Worm (Caenorhabditis elegans): ENCODE measurements around the gene ZK418.13.
A peak's percentile ranks its signal among the peaks of the same experiment; 100 is the strongest.

ZK418.13 gene

DNA sequence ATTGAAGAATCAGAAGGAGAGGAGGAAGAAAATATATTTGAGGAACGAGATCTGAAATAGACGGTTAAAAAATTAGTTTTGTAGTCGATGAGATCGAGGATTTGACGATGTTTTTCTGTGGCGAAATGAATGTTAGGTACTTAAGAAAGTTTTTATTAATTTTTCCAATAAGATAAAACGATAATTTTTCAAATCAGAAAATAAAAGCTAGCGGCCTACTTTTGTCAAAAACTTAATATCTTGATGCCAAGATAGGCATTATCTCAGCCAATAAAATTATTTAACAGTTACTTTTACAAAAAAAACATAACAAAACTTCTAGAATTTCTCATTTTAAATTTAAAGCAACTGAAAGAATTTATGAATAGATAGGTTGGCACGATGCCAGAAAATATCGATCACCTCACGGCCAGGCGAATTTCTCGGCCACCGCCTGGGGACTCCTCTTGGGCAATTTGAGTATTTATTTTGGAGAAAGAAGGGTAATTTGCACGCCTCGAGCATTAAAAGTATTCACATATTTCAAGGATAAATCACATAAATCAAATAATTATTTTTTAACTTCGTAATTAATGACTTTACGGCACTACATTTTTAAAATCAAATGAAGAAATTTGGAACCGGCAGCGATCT, 11.5 kb upstream of the ZK418.13 start, which contains the start of gene fubl-2 (continued):
- TF ChIP-seq F13H6.1 (tag; optimal IDR thresholded peaks at IDR 0.05) (peak; percentile 69), egl-27 (tag; optimal IDR thresholded peaks at IDR 0.05) (peak; percentile 66)

DNA sequence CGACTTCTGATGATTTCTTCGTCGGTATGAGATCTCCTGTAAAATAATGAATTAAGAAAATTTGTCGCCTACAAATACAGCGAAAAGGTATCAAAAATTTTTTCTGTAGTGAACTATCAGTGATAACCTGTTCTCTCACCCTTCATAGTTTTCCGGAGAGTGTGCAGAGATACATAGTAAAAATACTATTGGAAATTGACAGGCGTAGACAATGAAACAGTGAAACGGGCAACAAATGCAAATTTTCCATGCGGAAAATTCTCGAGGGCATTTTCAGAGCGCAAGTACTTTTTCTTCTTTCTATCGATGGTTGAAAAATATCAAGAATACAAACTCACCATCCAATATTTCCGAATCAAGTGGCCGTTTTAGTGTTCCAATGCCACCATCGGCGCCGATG, 10.9 kb upstream of the ZK418.13 start:
- no peak for TF ChIP-seq fos-1 (tag; optimal IDR thresholded peaks at IDR 0.05)
- TF ChIP-seq gmeb-1 (tag; optimal IDR thresholded peaks at IDR 0.05) = peak; percentile 4
- TF ChIP-seq crh-2 (tag; optimal IDR thresholded peaks at IDR 0.05) = no peak

DNA sequence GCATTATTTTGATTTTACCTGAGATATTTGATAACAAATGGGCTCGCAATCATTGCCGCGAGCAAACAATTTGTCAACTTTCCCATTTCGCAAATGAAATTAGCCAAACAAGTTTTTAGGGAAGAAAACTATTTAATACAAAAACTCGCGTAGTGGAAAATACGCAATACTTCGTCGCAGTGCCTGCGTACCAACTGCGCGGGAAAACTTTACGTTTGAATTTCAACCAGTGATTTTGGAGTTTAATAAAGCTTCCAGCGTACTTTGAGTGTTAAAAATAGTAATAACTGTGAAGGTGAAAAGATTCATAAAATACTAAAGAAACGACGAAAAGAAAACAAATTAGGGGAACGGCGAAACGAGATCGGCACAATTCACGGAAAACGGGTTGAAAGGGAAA, 8.6 kb upstream of the ZK418.13 start, which contains the start of gene tofu-7:
Gene tofu-7 (minus strand): TSS at position 111 of the 400 bp plus-strand sequence.
- TF ChIP-seq fos-1 (tag; optimal IDR thresholded peaks at IDR 0.05) (no peak), elt-3 (tag; optimal IDR thresholded peaks at IDR 0.05) (no peak), nhr-129 (tag; optimal IDR thresholded peaks at IDR 0.05) (no peak), lin-39 (tag; optimal IDR thresholded peaks at IDR 0.05) (no peak), ztf-1 (GFP tag; conservative IDR thresholded peaks at IDR 0.05) (no peak), lsy-2 (tag; optimal IDR thresholded peaks at IDR 0.05) (no peak), mdl-1 (tag; optimal IDR thresholded peaks at IDR 0.05) (no peak), elt-1 (tag; optimal IDR thresholded peaks at IDR 0.05) (no peak), nhr-21 (tag; optimal IDR thresholded peaks at IDR 0.05) (no peak), crh-2 (tag; optimal IDR thresholded peaks at IDR 0.05) (no peak), C34F6.9 (tag; optimal IDR thresholded peaks at IDR 0.05) (no peak), alr-1 (tag; optimal IDR thresholded peaks at IDR 0.05) (no peak), ceh-16 (tag; optimal IDR thresholded peaks at IDR 0.05) (no peak), egl-27 (tag; optimal IDR thresholded peaks at IDR 0.05) (no peak), dmd-4 (tag; optimal IDR thresholded peaks at IDR 0.05) (no peak), nhr-10 (tag; optimal IDR thresholded peaks at IDR 0.05) (no peak), unc-55 (GFP tag; optimal IDR thresholded peaks at IDR 0.05) (no peak)

DNA sequence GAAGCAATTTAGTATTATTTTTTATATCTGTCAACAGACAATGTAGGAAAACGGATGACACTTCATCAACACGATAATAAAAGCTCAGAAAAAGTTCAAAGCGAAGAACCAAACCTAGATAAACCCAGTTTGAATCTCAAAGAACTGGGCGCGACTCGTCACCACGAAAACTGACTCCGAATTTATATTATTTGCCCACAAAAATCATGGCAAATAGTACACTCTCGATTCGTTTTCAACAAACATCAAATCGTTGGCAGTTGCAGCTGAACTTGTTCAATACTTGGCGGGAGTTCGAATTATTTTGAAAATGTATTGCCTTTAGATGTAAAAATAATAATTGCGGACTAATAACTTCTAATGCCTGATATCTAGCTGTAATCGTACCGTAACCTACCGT, 6.8 kb upstream of the ZK418.13 start:
- TF ChIP-seq nhr-21 (tag; optimal IDR thresholded peaks at IDR 0.05) (no peak), ceh-82 (tag; optimal IDR thresholded peaks at IDR 0.05) (no peak), unc-62 (GFP tag; optimal IDR thresholded peaks at IDR 0.05) (no peak), peb-1 (tag; optimal IDR thresholded peaks at IDR 0.05) (no peak), sma-9 (GFP tag; optimal IDR thresholded peaks at IDR 0.05) (no peak), sma-9 (tag; optimal IDR thresholded peaks at IDR 0.05) (no peak), nhr-23 (tag; optimal IDR thresholded peaks at IDR 0.05) (no peak), aly-2 (tag; optimal IDR thresholded peaks at IDR 0.05) (no peak), skn-1 (tag; optimal IDR thresholded peaks at IDR 0.05) (no peak), nhr-237 (tag; optimal IDR thresholded peaks at IDR 0.05) (no peak), nhr-11 (tag; optimal IDR thresholded peaks at IDR 0.05) (no peak), nhr-25 (tag; optimal IDR thresholded peaks at IDR 0.05) (no peak), fos-1 (tag; optimal IDR thresholded peaks at IDR 0.05) (no peak), nhr-12 (tag; optimal IDR thresholded peaks at IDR 0.05) (no peak), ceh-16 (tag; optimal IDR thresholded peaks at IDR 0.05) (no peak), sma-3 (GFP tag; optimal IDR thresholded peaks at IDR 0.05) (no peak), ZK546.5 (tag; optimal IDR thresholded peaks at IDR 0.05) (no peak)

DNA sequence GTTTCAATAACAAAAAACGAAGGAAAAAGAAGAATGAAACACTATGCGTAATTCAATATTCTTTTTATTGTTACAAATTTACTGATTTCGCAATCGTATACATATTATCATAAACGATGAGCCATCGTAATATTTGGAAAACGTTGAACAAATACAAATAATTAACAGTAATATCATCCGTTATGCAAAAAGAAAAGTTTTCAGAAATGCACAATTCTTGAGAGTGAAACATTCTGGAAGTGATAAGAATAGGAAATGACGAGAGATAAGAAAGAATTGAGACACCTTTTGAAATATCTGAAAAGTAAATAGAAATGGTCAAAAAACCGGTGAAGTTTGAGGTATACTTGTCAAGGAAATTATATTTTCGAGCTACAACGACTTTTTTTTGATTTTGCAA, 5.2 kb upstream of the ZK418.13 start:
- TF ChIP-seq fos-1 (tag; optimal IDR thresholded peaks at IDR 0.05) (peak; percentile 76), R02D3.7 (tag; optimal IDR thresholded peaks at IDR 0.05) (no peak)

DNA sequence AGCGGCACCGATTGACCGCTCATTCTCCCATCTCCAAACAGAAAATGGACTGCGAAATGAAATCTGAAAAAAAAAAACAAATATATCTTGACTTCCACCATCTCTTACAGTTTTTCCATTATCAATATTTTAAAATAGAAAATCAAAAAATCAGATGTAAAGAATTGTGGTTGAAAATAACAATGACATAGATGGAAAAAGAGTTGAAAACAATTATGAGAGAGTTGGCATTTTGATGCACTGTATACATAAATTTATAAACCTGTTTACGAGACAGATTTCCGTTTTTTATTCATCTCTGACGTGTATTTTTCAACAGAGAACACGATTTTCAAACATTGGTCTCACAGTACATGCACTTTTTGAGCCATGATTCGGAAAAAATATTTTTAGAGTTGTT, 4.4 kb upstream of the ZK418.13 start, which contains the start of gene ZK418.7:
Gene ZK418.7 (minus strand): TSS at position 101 of the 400 bp plus-strand sequence.
- TF ChIP-seq crh-2 (tag; optimal IDR thresholded peaks at IDR 0.05) (no peak), lin-13 (GFP tag; optimal IDR thresholded peaks at IDR 0.05) (no peak), elt-1 (tag; optimal IDR thresholded peaks at IDR 0.05) (no peak), nhr-237 (tag; optimal IDR thresholded peaks at IDR 0.05) (no peak), ztf-11 (tag; optimal IDR thresholded peaks at IDR 0.05) (no peak), sma-3 (GFP tag; optimal IDR thresholded peaks at IDR 0.05) (no peak), lin-11 (tag; optimal IDR thresholded peaks at IDR 0.05) (no peak)
